Fruit fly (Drosophila melanogaster) whole organism, embryonic: Measurements from ENCODE around the gene Pph13.

Experiments used
- Ada2b ChIP-seq: fragments of 200-800 bp; sonication (Bioruptor generic); IDR thresholded peaks from 2 replicates; pipeline ENCODE4 v1.3.6; 2022; ENCODE audit warnings: missing biosample characterization, missing genetic modification characterization
- Atf6 ChIP-seq: fragments of 200-800 bp; sonication (Bioruptor generic); IDR thresholded peaks from 2 replicates; pipeline ENCODE4 v1.3.6; 2022; ENCODE audit warnings: missing biosample characterization, missing genetic modification characterization
- B-H2 ChIP-seq: fragments of 200-800 bp; sonication (Bioruptor generic); optimal IDR thresholded peaks from 2 replicates; lab custom pipeline; 2018; ENCODE audit warnings: missing biosample characterization, mild to moderate bottlenecking, missing genetic modification characterization
- Bgb ChIP-seq: fragments of 200-800 bp; sonication (Bioruptor generic); IDR thresholded peaks from 2 replicates; pipeline ENCODE4 v1.3.6; 2022; ENCODE audit warnings: missing biosample characterization, missing genetic modification characterization; ENCODE audit not compliant: partially characterized antibody
- Bteb2 ChIP-seq: fragments of 200-800 bp; sonication (Bioruptor generic); optimal IDR thresholded peaks from 2 replicates; lab custom pipeline; 2016; ENCODE audit warnings: missing biosample characterization, missing genetic modification characterization
- CG10366 ChIP-seq: fragments of 200-800 bp; sonication (Bioruptor generic); IDR thresholded peaks from 2 replicates; pipeline ENCODE4 v1.3.6; 2022; ENCODE audit warnings: missing biosample characterization, missing genetic modification characterization
- CG10959 ChIP-seq: fragments of 200-800 bp; sonication (Bioruptor generic); IDR thresholded peaks from 2 replicates; pipeline ENCODE4 v1.3.6; 2022; ENCODE audit warnings: missing biosample characterization, missing genetic modification characterization
- CG11456 ChIP-seq: fragments of 200-800 bp; sonication (Bioruptor generic); IDR thresholded peaks from 3 replicates; pipeline ENCODE4 v1.3.6; 2022; ENCODE audit warnings: missing biosample characterization, missing genetic modification characterization
- CG12155 ChIP-seq: fragments of 200-800 bp; sonication (Bioruptor generic); optimal IDR thresholded peaks from 3 replicates; lab custom pipeline; 2016; ENCODE audit warnings: missing biosample characterization, missing genetic modification characterization
- CG12942 ChIP-seq: fragments of 200-800 bp; sonication (Bioruptor generic); optimal IDR thresholded peaks from 3 replicates; lab custom pipeline; 2016; ENCODE audit warnings: missing biosample characterization, missing genetic modification characterization
- CG13287 ChIP-seq: fragments of 200-800 bp; sonication (Bioruptor generic); IDR thresholded peaks from 2 replicates; pipeline ENCODE4 v1.3.6; 2022; ENCODE audit warnings: missing biosample characterization, missing genetic modification characterization; ENCODE audit not compliant: partially characterized antibody
- CG14014 ChIP-seq: fragments of 200-800 bp; sonication (Bioruptor generic); IDR thresholded peaks from 2 replicates; pipeline ENCODE4 v1.3.6; 2022; ENCODE audit warnings: missing biosample characterization, missing genetic modification characterization
- CG15269 ChIP-seq: fragments of 200-800 bp; sonication (Bioruptor generic); optimal IDR thresholded peaks from 2 replicates; lab custom pipeline; 2018; ENCODE audit warnings: missing biosample characterization, mild to moderate bottlenecking, missing genetic modification characterization, moderate library complexity
- CG15514 ChIP-seq: fragments of 200-800 bp; sonication (Bioruptor generic); optimal IDR thresholded peaks from 3 replicates; lab custom pipeline; 2017; ENCODE audit warnings: missing biosample characterization, missing genetic modification characterization, mild to moderate bottlenecking, moderate library complexity, missing genetic modification reagents
- CG17829 ChIP-seq: fragments of 200-800 bp; optimal IDR thresholded peaks from 2 replicates; lab custom pipeline; 2019; ENCODE audit warnings: missing biosample characterization, mild to moderate bottlenecking, missing genetic modification characterization, moderate library complexity
- CG2116 ChIP-seq: fragments of 200-800 bp; sonication (Bioruptor generic); optimal IDR thresholded peaks from 3 replicates; lab custom pipeline; 2018; ENCODE audit warnings: missing biosample characterization, mild to moderate bottlenecking, missing genetic modification characterization
- CG31224 ChIP-seq: fragments of 200-800 bp; sonication (Bioruptor generic); IDR thresholded peaks from 2 replicates; pipeline ENCODE4 v1.3.6; 2022; ENCODE audit warnings: missing biosample characterization, missing genetic modification characterization
- CG33557 ChIP-seq: fragments of 200-800 bp; sonication (Bioruptor generic); optimal IDR thresholded peaks from 2 replicates; lab custom pipeline; 2019; ENCODE audit warnings: missing biosample characterization, mild to moderate bottlenecking, missing genetic modification characterization, moderate library complexity
- CG34224 ChIP-seq: fragments of 200-800 bp; sonication (Bioruptor generic); IDR thresholded peaks from 3 replicates; pipeline ENCODE4 v1.3.6; 2022; ENCODE audit warnings: missing biosample characterization, missing genetic modification characterization; ENCODE audit not compliant: partially characterized antibody
- CG4424 ChIP-seq: fragments of 200-800 bp; sonication (Bioruptor generic); optimal IDR thresholded peaks from 3 replicates; lab custom pipeline; 2016; ENCODE audit warnings: missing biosample characterization, missing genetic modification characterization
- CG4730 ChIP-seq: fragments of 200-800 bp; sonication (Bioruptor generic); IDR thresholded peaks from 2 replicates; pipeline ENCODE4 v1.3.6; 2022; ENCODE audit warnings: missing biosample characterization, missing genetic modification characterization
- CG4820 ChIP-seq: fragments of 200-800 bp; sonication (Bioruptor generic); optimal IDR thresholded peaks from 3 replicates; lab custom pipeline; 2016; ENCODE audit warnings: missing biosample characterization, missing genetic modification characterization
- CG9609 ChIP-seq: fragments of 200-800 bp; sonication (Bioruptor generic); optimal IDR thresholded peaks from 3 replicates; lab custom pipeline; 2016; ENCODE audit warnings: missing biosample characterization, missing genetic modification characterization
- Dek ChIP-seq: fragments of 200-800 bp; sonication (Bioruptor generic); optimal IDR thresholded peaks from 3 replicates; lab custom pipeline; 2019; ENCODE audit warnings: missing biosample characterization, mild to moderate bottlenecking, missing genetic modification characterization, moderate library complexity
- Dll ChIP-seq: fragments of 200-800 bp; sonication (Bioruptor generic); IDR thresholded peaks from 4 replicates; pipeline ENCODE4 v1.3.6; 2022; ENCODE audit warnings: missing biosample characterization, missing genetic modification characterization; ENCODE audit not compliant: partially characterized antibody
- Doc3 ChIP-seq: fragments of 200-800 bp; sonication (Bioruptor generic); IDR thresholded peaks from 3 replicates; pipeline ENCODE4 v1.3.6; 2022; ENCODE audit warnings: missing biosample characterization, missing genetic modification characterization; ENCODE audit not compliant: partially characterized antibody
- Ets97D ChIP-seq: fragments of 200-800 bp; sonication (Bioruptor generic); optimal IDR thresholded peaks from 3 replicates; lab custom pipeline; 2016; ENCODE audit warnings: missing biosample characterization, missing genetic modification characterization
- Fer1 ChIP-seq: fragments of 200-800 bp; sonication (Bioruptor generic); optimal IDR thresholded peaks from 2 replicates; lab custom pipeline; 2017; ENCODE audit warnings: missing biosample characterization, mild to moderate bottlenecking, missing genetic modification characterization
- HLH3B ChIP-seq: fragments of 200-800 bp; sonication (Bioruptor generic); IDR thresholded peaks from 2 replicates; pipeline ENCODE4 v1.3.6; 2022; ENCODE audit warnings: missing biosample characterization, missing genetic modification characterization
- HLHmδ ChIP-seq: fragments of 200-800 bp; sonication (Bioruptor generic); optimal IDR thresholded peaks from 2 replicates; lab custom pipeline; 2018; ENCODE audit warnings: missing biosample characterization, mild to moderate bottlenecking, missing genetic modification characterization, moderate library complexity
- HmgZ ChIP-seq: fragments of 200-800 bp; sonication (Bioruptor generic); optimal IDR thresholded peaks from 2 replicates; lab custom pipeline; 2018; ENCODE audit warnings: missing biosample characterization, mild to moderate bottlenecking, missing genetic modification characterization
- Lpt ChIP-seq: fragments of >200 bp; optimal IDR thresholded peaks from 2 replicates; lab custom pipeline; 2018; ENCODE audit warnings: missing biosample characterization, missing genetic modification characterization
- Mrtf ChIP-seq: fragments of 200-800 bp; sonication (Bioruptor generic); IDR thresholded peaks from 3 replicates; pipeline ENCODE4 v1.3.6; 2022; ENCODE audit warnings: missing biosample characterization, missing genetic modification characterization
- Ptx1 ChIP-seq: fragments of 200-800 bp; sonication (Bioruptor generic); IDR thresholded peaks from 2 replicates; pipeline ENCODE4 v1.3.6; 2022; ENCODE audit warnings: missing biosample characterization, missing genetic modification characterization
- Scr ChIP-seq: fragments of 200-800 bp; sonication (Bioruptor generic); IDR thresholded peaks from 2 replicates; pipeline ENCODE4 v1.3.6; 2022; ENCODE audit warnings: missing biosample characterization, missing genetic modification characterization; ENCODE audit not compliant: partially characterized antibody
- ap ChIP-seq: fragments of 200-800 bp; sonication (Bioruptor generic); IDR thresholded peaks from 2 replicates; pipeline ENCODE4 v1.3.6; 2022; ENCODE audit warnings: missing biosample characterization, missing genetic modification characterization
- cad ChIP-seq: fragments of >200 bp; optimal IDR thresholded peaks from 2 replicates; lab custom pipeline; 2017; ENCODE audit warnings: missing biosample characterization, missing genetic modification characterization
- chm ChIP-seq: fragments of 200-800 bp; sonication (Bioruptor generic); IDR thresholded peaks from 2 replicates; pipeline ENCODE4 v1.3.6; 2022; ENCODE audit warnings: missing biosample characterization, missing genetic modification characterization
- ci ChIP-seq: fragments of 200-800 bp; sonication (Bioruptor generic); IDR thresholded peaks from 3 replicates; pipeline ENCODE4 v1.3.6; 2022; ENCODE audit warnings: missing biosample characterization, missing genetic modification characterization
- disco-r ChIP-seq: fragments of 200-800 bp; sonication (Bioruptor generic); optimal IDR thresholded peaks from 2 replicates; lab custom pipeline; 2016; ENCODE audit warnings: missing biosample characterization, missing genetic modification characterization
- dmrt11E ChIP-seq: fragments of 200-800 bp; sonication (Bioruptor generic); optimal IDR thresholded peaks from 3 replicates; lab custom pipeline; 2018; ENCODE audit warnings: missing biosample characterization, mild to moderate bottlenecking, missing genetic modification characterization, moderate library complexity
- fu2 ChIP-seq: fragments of 200-800 bp; sonication (Bioruptor generic); optimal IDR thresholded peaks from 2 replicates; lab custom pipeline; 2016; ENCODE audit warnings: missing biosample characterization, missing genetic modification characterization
- klu ChIP-seq: fragments of 200-800 bp; sonication (Bioruptor generic); IDR thresholded peaks from 2 replicates; pipeline ENCODE4 v1.3.6; 2022; ENCODE audit warnings: missing biosample characterization, missing genetic modification characterization
- mam ChIP-seq: fragments of 200-800 bp; sonication (Bioruptor generic); optimal IDR thresholded peaks from 3 replicates; lab custom pipeline; 2016; ENCODE audit warnings: missing biosample characterization, missing genetic modification characterization
- mirr ChIP-seq: fragments of 200-800 bp; sonication (Bioruptor generic); optimal IDR thresholded peaks from 3 replicates; lab custom pipeline; 2018; ENCODE audit warnings: missing biosample characterization, mild to moderate bottlenecking, missing genetic modification characterization
- oc ChIP-seq: fragments of 200-800 bp; sonication (Bioruptor generic); optimal IDR thresholded peaks from 2 replicates; lab custom pipeline; 2018; ENCODE audit warnings: missing biosample characterization, mild to moderate bottlenecking, missing genetic modification characterization, moderate library complexity
- pan ChIP-seq, 4 experiments: fragments of >200 bp in 3 of 4; fragments of 200-800 bp in 1 of 4; sonication (Bioruptor generic) in 1 of 4; optimal IDR thresholded peaks in 3 of 4; IDR thresholded peaks in 1 of 4; 2 replicates each; pipeline versions ENCODE4 v1.3.6 to Lab custom; 2017 to 2022; ENCODE audit warnings: missing biosample characterization in 2 of 4, missing genetic modification characterization in 2 of 4, mixed read lengths in 1 of 4
- pzg ChIP-seq: fragments of 200-800 bp; sonication (Bioruptor generic); optimal IDR thresholded peaks from 3 replicates; lab custom pipeline; 2018; ENCODE audit warnings: missing biosample characterization, mild to moderate bottlenecking, missing genetic modification characterization, moderate library complexity
- ranshi ChIP-seq: fragments of 200-800 bp; sonication (Bioruptor generic); IDR thresholded peaks from 2 replicates; pipeline ENCODE4 v1.3.6; 2022; ENCODE audit warnings: missing biosample characterization, missing genetic modification characterization
- ttk ChIP-seq: fragments of 200-800 bp; sonication (Bioruptor generic); IDR thresholded peaks from 2 replicates; pipeline ENCODE4 v2.1.2; 2022; ENCODE audit warnings: missing biosample characterization, missing genetic modification characterization

The Pph13 gene

DNA sequence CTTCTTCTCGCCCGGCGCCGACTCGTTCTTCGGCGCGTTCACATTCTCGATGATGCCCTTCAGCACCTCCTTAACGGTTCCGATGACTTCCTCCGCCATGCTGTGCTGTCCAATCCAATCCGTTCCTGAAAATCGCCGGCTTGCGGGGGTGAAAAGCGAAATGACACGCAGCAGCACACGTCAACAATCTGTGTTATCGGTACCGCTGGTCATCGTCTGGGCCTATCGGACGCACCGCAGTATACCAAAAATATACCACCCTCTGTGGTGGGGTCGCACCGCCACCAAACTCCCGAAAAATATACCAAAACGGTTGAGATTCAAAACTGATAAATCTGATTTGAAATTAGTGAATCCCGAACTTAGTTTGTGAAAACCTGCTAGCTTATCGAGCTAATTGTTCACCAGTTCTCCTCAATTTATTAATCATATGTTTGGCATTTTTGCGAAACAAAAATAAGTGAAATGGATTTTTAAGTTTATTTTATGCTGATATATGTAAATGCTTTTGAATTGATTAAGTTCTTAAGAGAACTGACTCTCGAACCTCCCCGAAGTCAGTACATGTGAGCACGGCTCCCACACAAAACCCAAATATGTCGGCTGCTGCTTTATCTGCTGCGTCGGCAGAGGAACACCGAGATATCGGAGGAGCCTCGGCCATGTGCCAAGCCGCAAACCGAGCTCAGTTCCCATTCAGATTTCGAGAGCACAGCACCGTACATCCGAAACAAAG lies 32.7 kb upstream of the Pph13 start, which contains the start of the genes Spp and nAChRbeta3 (continued):
- TF ChIP-seq CG31224, result no peak
- TF ChIP-seq Bgb, result peak; percentile 59
- TF ChIP-seq Atf6 (GFP tag; lab: Robert Waterston, UW), result no peak
- no peak for TF ChIP-seq Lpt (GFP tag; lab: Kevin White, UChicago)
- TF ChIP-seq CG14014 (GFP tag; lab: Robert Waterston, UW), result no peak
- TF ChIP-seq CG4820 (GFP tag; lab: Kevin White, UChicago), result no peak
- no peak for TF ChIP-seq disco-r (GFP tag; lab: Kevin White, UChicago)
- TF ChIP-seq CG17829 (tag; lab: Kevin White, UChicago), result peak; percentile 2
- peak; percentile 4 for TF ChIP-seq fu2 (GFP tag; lab: Kevin White, UChicago)
- peak; percentile 75 for TF ChIP-seq pzg (GFP tag; lab: Kevin White, UChicago)
- TF ChIP-seq HmgZ (tag; lab: Kevin White, UChicago), result peak; percentile 44
- TF ChIP-seq CG12942 (GFP tag; lab: Kevin White, UChicago), result no peak
- TF ChIP-seq dmrt11E, result no peak
- no peak for TF ChIP-seq cad (GFP tag; lab: Kevin White, UChicago)
- no peak for TF ChIP-seq Ada2b (GFP tag; lab: Robert Waterston, UW)
- no peak for TF ChIP-seq HLH3B (GFP tag; lab: Robert Waterston, UW)
- no peak for TF ChIP-seq oc (tag; lab: Kevin White, UChicago)
- TF ChIP-seq Dll, result peak; percentile 72
- no peak for TF ChIP-seq CG33557 (GFP tag; lab: Kevin White, UChicago)
- TF ChIP-seq pan (optimal IDR thresholded peaks at IDR 0.05; lab: Kevin White, UChicago), result no peak
- no peak for TF ChIP-seq pan (GFP tag; optimal IDR thresholded peaks at IDR 0.05 in 1 of 2, IDR thresholded peaks at IDR 0.05 in 1 of 2)
- peak; percentile 39; the same call in 1 of the 3 replicates for TF ChIP-seq Doc3 (GFP tag; lab: Robert Waterston, UW)
- TF ChIP-seq Fer1 (GFP tag; lab: Kevin White, UChicago), result no peak
- no peak for TF ChIP-seq Bteb2 (GFP tag; lab: Kevin White, UChicago)
- peak; percentile 80 for TF ChIP-seq CG13287
- no peak for TF ChIP-seq HLHmδ (GFP tag; lab: Kevin White, UChicago)
- TF ChIP-seq ci (GFP tag; lab: Robert Waterston, UW), result no peak
- peak; percentile 68 for TF ChIP-seq CG2116 (GFP tag; lab: Kevin White, UChicago)
- peak; percentile 52 for TF ChIP-seq Scr
- TF ChIP-seq CG10366 (GFP tag; lab: Robert Waterston, UW), result no peak
- no peak for TF ChIP-seq ranshi (GFP tag; lab: Robert Waterston, UW)
- TF ChIP-seq Ptx1 (GFP tag; lab: Robert Waterston, UW), result no peak
- peak; percentile 61 for TF ChIP-seq CG34224 (GFP tag; lab: Robert Waterston, UW)
- no peak for TF ChIP-seq Mrtf
- no peak for TF ChIP-seq CG4730
- TF ChIP-seq klu (GFP tag; lab: Robert Waterston, UW), result no peak
- no peak for TF ChIP-seq CG10959
- no peak for TF ChIP-seq ap (GFP tag; lab: Robert Waterston, UW)
- TF ChIP-seq CG11456 (GFP tag; lab: Robert Waterston, UW), result 0 out of 3 replicates have a peak, but pooled peaks have one; percentile 7
- no peak for TF ChIP-seq CG12155 (GFP tag; lab: Kevin White, UChicago)
- no peak for TF ChIP-seq mirr
- TF ChIP-seq CG9609, result no peak
- no peak for TF ChIP-seq ttk
- TF ChIP-seq B-H2 (GFP tag; lab: Kevin White, UChicago), result no peak
- TF ChIP-seq CG15269 (tag; lab: Kevin White, UChicago), result no peak
- no peak for TF ChIP-seq CG4424
- TF ChIP-seq chm, result no peak
- TF ChIP-seq Dek (tag; lab: Kevin White, UChicago), result no peak
- peak; percentile 42 for TF ChIP-seq Ets97D (GFP tag; lab: Kevin White, UChicago)
- TF ChIP-seq CG15514 (GFP tag; lab: Kevin White, UChicago), result peak; percentile 65
- no peak for TF ChIP-seq mam (GFP tag; lab: Kevin White, UChicago)
